Worm (Caenorhabditis elegans) whole organism, mixed stage, embryonic: ENCODE data around the gene snap-29.
A peak's percentile ranks its signal among the peaks of the same experiment; 100 is the strongest.

Experiments
- M03D4.4 ChIP-seq: sonication (generic microtip); optimal IDR thresholded peaks from 2 replicates; lab custom pipeline; 2017; ENCODE audit warnings: mild to moderate bottlenecking, missing genetic modification characterization, missing compliant biosample characterization
- bed-3 ChIP-seq: fragments of 200-800 bp; sonication (Bioruptor generic); optimal IDR thresholded peaks from 3 replicates; lab custom pipeline; 2018; ENCODE audit warnings: mild to moderate bottlenecking, missing genetic modification characterization, moderate library complexity, missing compliant biosample characterization
- blmp-1 ChIP-seq: fragments of 150-350 bp; optimal IDR thresholded peaks from 2 replicates; lab custom pipeline; 2014; ENCODE audit warnings: missing biosample characterization, missing genetic modification characterization
- ceh-39 ChIP-seq: fragments of 150-350 bp; optimal IDR thresholded peaks from 2 replicates; lab custom pipeline; 2014; ENCODE audit warnings: missing biosample characterization, missing genetic modification characterization
- ceh-43 ChIP-seq: fragments of 200-800 bp; sonication (Bioruptor generic); optimal IDR thresholded peaks from 2 replicates; lab custom pipeline; 2018; ENCODE audit warnings: mild to moderate bottlenecking, missing genetic modification characterization, moderate library complexity, missing compliant biosample characterization
- ceh-83 ChIP-seq: fragments of 200-800 bp; sonication (Bioruptor generic); optimal IDR thresholded peaks from 2 replicates; lab custom pipeline; 2018; ENCODE audit warnings: mild to moderate bottlenecking, missing genetic modification characterization, missing compliant biosample characterization
- ces-1 ChIP-seq: fragments of 150-350 bp; optimal IDR thresholded peaks from 2 replicates; lab custom pipeline; 2014; ENCODE audit warnings: missing biosample characterization, missing genetic modification reagents, missing genetic modification characterization
- cnd-1 ChIP-seq: fragments of 200-800 bp; sonication (Bioruptor generic); optimal IDR thresholded peaks from 2 replicates; lab custom pipeline; 2018; ENCODE audit warnings: mild to moderate bottlenecking, missing genetic modification characterization, missing compliant biosample characterization
- drap-1 ChIP-seq: fragments of 200-800 bp; sonication (Bioruptor generic); optimal IDR thresholded peaks from 3 replicates; lab custom pipeline; 2018; ENCODE audit warnings: mild to moderate bottlenecking, missing genetic modification characterization, missing compliant biosample characterization
- elt-1 ChIP-seq: sonication (generic microtip); optimal IDR thresholded peaks from 2 replicates; lab custom pipeline; 2017; ENCODE audit warnings: missing genetic modification characterization, mild to moderate bottlenecking, missing compliant biosample characterization, antibody characterized with exemption, moderate library complexity, borderline replicate concordance; ENCODE audit not compliant: insufficient read depth
- elt-3 ChIP-seq: fragments of 150-350 bp; optimal IDR thresholded peaks from 2 replicates; lab custom pipeline; 2014; ENCODE audit warnings: missing biosample characterization, missing genetic modification characterization
- flh-1 ChIP-seq: fragments of 200-800 bp; sonication (Bioruptor generic); optimal IDR thresholded peaks from 2 replicates; lab custom pipeline; 2018; ENCODE audit warnings: mild to moderate bottlenecking, missing genetic modification characterization, moderate library complexity, missing compliant biosample characterization
- ham-2 ChIP-seq: fragments of 200-800 bp; sonication (Bioruptor generic); optimal IDR thresholded peaks from 2 replicates; lab custom pipeline; 2018; ENCODE audit warnings: mild to moderate bottlenecking, missing genetic modification characterization, missing compliant biosample characterization
- hlh-1 ChIP-seq: fragments of 150-350 bp; optimal IDR thresholded peaks from 2 replicates; lab custom pipeline; 2014; ENCODE audit warnings: missing biosample characterization, missing genetic modification reagents, missing genetic modification characterization
- lin-13 ChIP-seq: fragments of 150-350 bp; optimal IDR thresholded peaks from 2 replicates; lab custom pipeline; 2014; ENCODE audit warnings: missing biosample characterization, missing genetic modification characterization
- lin-32 ChIP-seq: fragments of 200-800 bp; sonication (Bioruptor generic); optimal IDR thresholded peaks from 2 replicates; lab custom pipeline; 2018; ENCODE audit warnings: mild to moderate bottlenecking, missing genetic modification characterization, missing compliant biosample characterization
- lsy-2 ChIP-seq: fragments of 150-350 bp; optimal IDR thresholded peaks from 2 replicates; lab custom pipeline; 2014; ENCODE audit warnings: missing biosample characterization, missing genetic modification characterization
- mab-5 ChIP-seq: fragments of 150-350 bp; optimal IDR thresholded peaks from 2 replicates; lab custom pipeline; 2014; ENCODE audit warnings: missing biosample characterization, missing genetic modification characterization
- mep-1 ChIP-seq: fragments of 150-350 bp; optimal IDR thresholded peaks from 2 replicates; lab custom pipeline; 2017; ENCODE audit warnings: missing biosample characterization, missing genetic modification reagents, missing genetic modification characterization, inconsistent platforms
- mls-2 ChIP-seq: sonication (generic microtip); optimal IDR thresholded peaks from 2 replicates; lab custom pipeline; 2016; ENCODE audit warnings: mild to moderate bottlenecking, missing genetic modification characterization, moderate library complexity, missing compliant biosample characterization
- nhr-12 ChIP-seq: fragments of 150-350 bp; optimal IDR thresholded peaks from 2 replicates; lab custom pipeline; 2014; ENCODE audit warnings: missing biosample characterization, missing genetic modification characterization
- nhr-2 ChIP-seq: fragments of 150-350 bp; optimal IDR thresholded peaks from 2 replicates; lab custom pipeline; 2014; ENCODE audit warnings: missing biosample characterization, missing genetic modification characterization
- nhr-237 ChIP-seq: fragments of 150-350 bp; optimal IDR thresholded peaks from 2 replicates; lab custom pipeline; 2014; ENCODE audit warnings: missing biosample characterization, missing genetic modification characterization
- nhr-28 ChIP-seq: fragments of 150-350 bp; optimal IDR thresholded peaks from 2 replicates; lab custom pipeline; 2014; ENCODE audit warnings: missing biosample characterization, missing genetic modification characterization
- nhr-76 ChIP-seq: sonication (generic microtip); optimal IDR thresholded peaks from 2 replicates; lab custom pipeline; 2017; ENCODE audit warnings: missing biosample characterization, missing genetic modification characterization
- pha-4 ChIP-seq: fragments of 150-350 bp; optimal IDR thresholded peaks from 2 replicates; lab custom pipeline; 2018; ENCODE audit warnings: missing biosample characterization, missing genetic modification reagents, missing genetic modification characterization
- sem-2 ChIP-seq: fragments of 200-800 bp; sonication (Bioruptor generic); optimal IDR thresholded peaks from 2 replicates; lab custom pipeline; 2018; ENCODE audit warnings: mild to moderate bottlenecking, missing genetic modification characterization, missing compliant biosample characterization
- snpc-4 ChIP-seq: fragments of 150-350 bp; optimal IDR thresholded peaks from 2 replicates; lab custom pipeline; 2014; ENCODE audit warnings: missing biosample characterization, missing genetic modification characterization
- sptf-1 ChIP-seq: sonication (generic microtip); optimal IDR thresholded peaks from 2 replicates; lab custom pipeline; 2017; ENCODE audit warnings: mild to moderate bottlenecking, missing genetic modification characterization, moderate library complexity, missing compliant biosample characterization
- tbx-8 ChIP-seq: fragments of 200-800 bp; sonication (Bioruptor generic); optimal IDR thresholded peaks from 2 replicates; lab custom pipeline; 2018; ENCODE audit warnings: mild to moderate bottlenecking, missing genetic modification characterization, moderate library complexity, missing compliant biosample characterization
- unc-120 ChIP-seq: sonication (generic microtip); optimal IDR thresholded peaks from 2 replicates; lab custom pipeline; 2017; ENCODE audit warnings: missing genetic modification characterization, missing compliant biosample characterization; ENCODE audit not compliant: poor library complexity, severe bottlenecking
- unc-39 ChIP-seq: fragments of 150-350 bp; optimal IDR thresholded peaks from 2 replicates; lab custom pipeline; 2014; ENCODE audit warnings: missing biosample characterization, missing genetic modification characterization
- unc-62 ChIP-seq: fragments of 150-350 bp; optimal IDR thresholded peaks from 2 replicates; lab custom pipeline; 2014; ENCODE audit warnings: missing biosample characterization, missing genetic modification reagents, missing genetic modification characterization
- zip-8 ChIP-seq: fragments of 150-350 bp; optimal IDR thresholded peaks from 2 replicates; lab custom pipeline; 2014; ENCODE audit warnings: missing biosample characterization, missing genetic modification characterization
- ztf-11 ChIP-seq: fragments of 150-350 bp; optimal IDR thresholded peaks from 2 replicates; lab custom pipeline; 2014; ENCODE audit warnings: missing biosample characterization, missing genetic modification characterization

snap-29 gene

ce11 chrIII:8766467-8766866 lies 9.6 kb upstream of the snap-29 start:
- TF ChIP-seq unc-62 (GFP tag; lab: Kevin White, UChicago): no peak
- no peak for TF ChIP-seq ces-1
- TF ChIP-seq ceh-43 (GFP tag; lab: Kevin White, UChicago): no peak
- TF ChIP-seq bed-3: no peak
- no peak for TF ChIP-seq nhr-12

ce11 chrIII:8767292-8767829 lies 8.7 kb upstream of the snap-29 start, which contains the start of gene mig-22:
Gene mig-22, minus strand, starts transcription at chrIII:8767342.
- TF ChIP-seq blmp-1 (tag; lab: Kevin White, UChicago) (no peak), nhr-2 (tag; lab: Kevin White, UChicago) (peak; percentile 88)

- TF ChIP-seq ceh-39 (no peak), unc-120 (peak; percentile 64), lin-32 (GFP tag; lab: Kevin White, UChicago) (peak; percentile 54), sem-2 (GFP tag; lab: Kevin White, UChicago) (peak; percentile 48), M03D4.4 (peak; percentile 87), pha-4 (tag; lab: Kevin White, UChicago) (peak; percentile 18), mls-2 (tag; lab: Kevin White, UChicago) (peak; percentile 92), elt-3 (no peak), ceh-83 (GFP tag; lab: Kevin White, UChicago) (peak; percentile 47), cnd-1 (tag; lab: Kevin White, UChicago) (peak; percentile 69), nhr-2 (tag; lab: Kevin White, UChicago) (no peak), drap-1 (GFP tag; lab: Kevin White, UChicago) (peak; percentile 73), unc-62 (GFP tag; lab: Kevin White, UChicago) (no peak), unc-39 (tag; lab: Kevin White, UChicago) (no peak), nhr-28 (tag; lab: Kevin White, UChicago) (no peak), zip-8 (tag; lab: Kevin White, UChicago) (no peak), ham-2 (peak; percentile 52), sptf-1 (tag; lab: Kevin White, UChicago) (peak; percentile 91), lin-13 (peak; percentile 37), ces-1 (no peak), ztf-11 (tag; lab: Kevin White, UChicago) (peak; percentile 68), nhr-237 (tag; lab: Kevin White, UChicago) (peak; percentile 8), mep-1 (tag; lab: Kevin White, UChicago) (peak; percentile 85), snpc-4 (tag; lab: Kevin White, UChicago) (no peak), tbx-8 (GFP tag; lab: Kevin White, UChicago) (no peak), mab-5 (tag; lab: Kevin White, UChicago) (peak; percentile 13), nhr-12 (peak; percentile 30), flh-1 (peak; percentile 43), lsy-2 (tag; lab: Kevin White, UChicago) (peak; percentile 66), hlh-1 (peak; percentile 70), ceh-43 (GFP tag; lab: Kevin White, UChicago) (peak; percentile 87), elt-1 (tag; lab: Kevin White, UChicago) (no peak), nhr-76 (peak; percentile 55), bed-3 (peak; percentile 59), blmp-1 (tag; lab: Kevin White, UChicago) (peak; percentile 56)
Observed at ce11 chrIII:8767889-8768361, 8.1 kb upstream of the snap-29 start, which contains the start of gene mtss-1. Gene mtss-1, plus strand, starts transcription at chrIII:8768311.

- TF ChIP-seq hlh-1 (peak; percentile 34), unc-39 (tag; lab: Kevin White, UChicago) (no peak)
Observed at ce11 chrIII:8769253-8769652, 6.8 kb upstream of the snap-29 start, which contains the start of gene K02D10.1. Gene K02D10.1, plus strand, starts transcription at chrIII:8769536.
